Worm (Caenorhabditis elegans) whole organism, L3 larva: ENCODE data around the gene mdl-1.

Source experiments
- R02D3.7 ChIP-seq: fragments of 150-350 bp; optimal IDR thresholded peaks from 2 replicates; lab custom pipeline; 2014; ENCODE audit warnings: missing biosample characterization, missing genetic modification characterization
- ZK546.5 ChIP-seq: sonication (generic microtip); optimal IDR thresholded peaks from 2 replicates; lab custom pipeline; 2017; ENCODE audit warnings: missing biosample characterization, missing genetic modification characterization
- ama-1 ChIP-seq: fragments of 150-350 bp; optimal IDR thresholded peaks from 2 replicates; lab custom pipeline; 2018
- ceh-28 ChIP-seq: fragments of 150-350 bp; optimal IDR thresholded peaks from 2 replicates; lab custom pipeline; 2014; ENCODE audit warnings: missing biosample characterization, missing genetic modification reagents, missing genetic modification characterization
- ceh-82 ChIP-seq: fragments of 150-350 bp; optimal IDR thresholded peaks from 2 replicates; lab custom pipeline; 2014; ENCODE audit warnings: missing biosample characterization, missing genetic modification characterization
- ceh-9 ChIP-seq: sonication (generic microtip); optimal IDR thresholded peaks from 2 replicates; lab custom pipeline; 2018; ENCODE audit warnings: missing biosample characterization, missing genetic modification characterization
- daf-12 ChIP-seq: fragments of 150-350 bp; optimal IDR thresholded peaks from 2 replicates; lab custom pipeline; 2014; ENCODE audit warnings: missing biosample characterization, missing genetic modification reagents, missing genetic modification characterization
- egl-27 ChIP-seq: sonication (generic microtip); optimal IDR thresholded peaks from 4 replicates; lab custom pipeline; 2017; ENCODE audit warnings: missing biosample characterization, missing genetic modification reagents, missing genetic modification characterization
- egl-5 ChIP-seq: fragments of 150-350 bp; optimal IDR thresholded peaks from 2 replicates; lab custom pipeline; 2017; ENCODE audit warnings: missing biosample characterization, missing genetic modification reagents, missing genetic modification characterization, inconsistent platforms
- elt-2 ChIP-seq: sonication (generic microtip); optimal IDR thresholded peaks from 2 replicates; lab custom pipeline; 2016; ENCODE audit warnings: missing genetic modification reagents, mild to moderate bottlenecking, missing genetic modification characterization, missing compliant biosample characterization
- eor-1 ChIP-seq, 2 experiments: fragments of 150-350 bp; optimal IDR thresholded peaks; 2 replicates each; lab custom pipeline; 2014 to 2018; ENCODE audit warnings: missing biosample characterization in 2 of 2, missing genetic modification characterization in 2 of 2
- fkh-10 ChIP-seq: sonication (generic microtip); optimal IDR thresholded peaks from 2 replicates; lab custom pipeline; 2017; ENCODE audit warnings: missing biosample characterization, missing genetic modification reagents, missing genetic modification characterization
- fkh-2 ChIP-seq: fragments of 150-350 bp; optimal IDR thresholded peaks from 2 replicates; lab custom pipeline; 2014; ENCODE audit warnings: missing biosample characterization, missing genetic modification reagents, missing genetic modification characterization
- fos-1 ChIP-seq: fragments of 150-350 bp; optimal IDR thresholded peaks from 2 replicates; lab custom pipeline; 2014; ENCODE audit warnings: missing biosample characterization, missing genetic modification characterization
- hmg-11 ChIP-seq: sonication (generic microtip); optimal IDR thresholded peaks from 2 replicates; lab custom pipeline; 2016; ENCODE audit warnings: missing genetic modification characterization, missing compliant biosample characterization
- jun-1 ChIP-seq: fragments of 150-350 bp; optimal IDR thresholded peaks from 2 replicates; lab custom pipeline; 2014; ENCODE audit warnings: missing biosample characterization, missing genetic modification reagents, missing genetic modification characterization
- lin-15B ChIP-seq: fragments of 150-350 bp; optimal IDR thresholded peaks from 2 replicates; lab custom pipeline; 2014; ENCODE audit warnings: missing biosample characterization, missing genetic modification characterization
- lin-39 ChIP-seq: fragments of 150-350 bp; optimal IDR thresholded peaks from 2 replicates; lab custom pipeline; 2018; ENCODE audit warnings: missing biosample characterization, missing genetic modification reagents, missing genetic modification characterization
- lsy-12 ChIP-seq: sonication (generic microtip); optimal IDR thresholded peaks from 2 replicates; lab custom pipeline; 2016; ENCODE audit warnings: mild to moderate bottlenecking, missing genetic modification characterization, missing compliant biosample characterization
- mdl-1 ChIP-seq: fragments of 150-350 bp; optimal IDR thresholded peaks from 2 replicates; lab custom pipeline; 2014; ENCODE audit warnings: missing biosample characterization, missing genetic modification characterization
- mml-1 ChIP-seq: fragments of 150-350 bp; sonication (generic microtip); optimal IDR thresholded peaks from 3 replicates; lab custom pipeline; 2014; ENCODE audit warnings: missing biosample characterization, missing genetic modification characterization
- nfya-1 ChIP-seq: sonication (generic microtip); optimal IDR thresholded peaks from 2 replicates; lab custom pipeline; 2017; ENCODE audit warnings: missing genetic modification characterization, mild to moderate bottlenecking, missing compliant biosample characterization, antibody characterized with exemption, moderate library complexity; ENCODE audit not compliant: insufficient read depth
- nhr-11 ChIP-seq: fragments of 150-350 bp; optimal IDR thresholded peaks from 2 replicates; lab custom pipeline; 2014; ENCODE audit warnings: missing biosample characterization, missing genetic modification characterization
- nhr-12 ChIP-seq: fragments of 150-350 bp; optimal IDR thresholded peaks from 2 replicates; lab custom pipeline; 2014; ENCODE audit warnings: missing biosample characterization, missing genetic modification characterization
- nhr-23 ChIP-seq: fragments of 150-350 bp; optimal IDR thresholded peaks from 2 replicates; lab custom pipeline; 2014; ENCODE audit warnings: missing biosample characterization, missing genetic modification reagents, missing genetic modification characterization
- nhr-237 ChIP-seq: fragments of 150-350 bp; optimal IDR thresholded peaks from 2 replicates; lab custom pipeline; 2014; ENCODE audit warnings: missing biosample characterization, missing genetic modification characterization
- nhr-25 ChIP-seq: sonication (generic microtip); optimal IDR thresholded peaks from 2 replicates; lab custom pipeline; 2017; ENCODE audit warnings: missing biosample characterization, missing genetic modification characterization
- nhr-43 ChIP-seq: sonication (generic microtip); optimal IDR thresholded peaks from 2 replicates; lab custom pipeline; 2016; ENCODE audit warnings: mild to moderate bottlenecking, missing genetic modification characterization, missing compliant biosample characterization; ENCODE audit not compliant: poor library complexity, severe bottlenecking
- nhr-76 ChIP-seq: fragments of 150-350 bp; sonication (generic microtip); optimal IDR thresholded peaks from 5 replicates; lab custom pipeline; 2014; ENCODE audit warnings: missing biosample characterization, missing genetic modification characterization
- nhr-77 ChIP-seq: fragments of 150-350 bp; optimal IDR thresholded peaks from 2 replicates; lab custom pipeline; 2014; ENCODE audit warnings: missing biosample characterization, missing genetic modification characterization
- pha-4 ChIP-seq: fragments of 150-350 bp; optimal IDR thresholded peaks from 2 replicates; lab custom pipeline; 2014; ENCODE audit warnings: missing biosample characterization, missing genetic modification reagents, missing genetic modification characterization
- skn-1 ChIP-seq: fragments of 150-350 bp; optimal IDR thresholded peaks from 2 replicates; lab custom pipeline; 2014; ENCODE audit warnings: missing biosample characterization, missing genetic modification characterization
- snpc-4 ChIP-seq: fragments of 150-350 bp; optimal IDR thresholded peaks from 2 replicates; lab custom pipeline; 2014; ENCODE audit warnings: missing biosample characterization, missing genetic modification characterization
- unc-39 ChIP-seq: sonication (generic microtip); optimal IDR thresholded peaks from 4 replicates; lab custom pipeline; 2017; ENCODE audit warnings: missing biosample characterization, missing genetic modification characterization
- ztf-4 ChIP-seq: fragments of 150-350 bp; optimal IDR thresholded peaks from 2 replicates; lab custom pipeline; 2014; ENCODE audit warnings: missing biosample characterization, missing genetic modification characterization

Gene mdl-1

ce11 chrX:6692896-6693295, 49.3 kb upstream of the mdl-1 start:
- TF ChIP-seq nhr-77 (tag; lab: Kevin White, UChicago) (no peak), nfya-1 (no peak), mdl-1 (no peak), ZK546.5 (no peak), snpc-4 (tag; lab: Kevin White, UChicago) (no peak), nhr-76 (tag; lab: Kevin White, UChicago) (no peak), ztf-4 (tag; lab: Kevin White, UChicago) (no peak), egl-5 (tag; lab: Kevin White, UChicago) (no peak), fkh-2 (tag; lab: Kevin White, UChicago) (no peak), lsy-12 (no peak), ceh-82 (tag; lab: Kevin White, UChicago) (no peak)
- TF ChIP-seq, all 47 proteins: peak for 0

- TF ChIP-seq pha-4 (tag; lab: Kevin White, UChicago) (no peak), lsy-12 (no peak), mml-1 (tag; lab: Kevin White, UChicago) (no peak), ceh-9 (tag; lab: Kevin White, UChicago) (no peak), ceh-82 (tag; lab: Kevin White, UChicago) (no peak), fos-1 (no peak), egl-5 (tag; lab: Kevin White, UChicago) (no peak)
Observed at ce11 chrX:6693331-6693730, 48.8 kb upstream of the mdl-1 start, which contains the start of gene F38B6.3. TSS of gene F38B6.3 (plus strand) at chrX:6693631.

- no peak for TF ChIP-seq jun-1 (tag; lab: Kevin White, UChicago)
- TF ChIP-seq nhr-25 (tag; lab: Kevin White, UChicago), result no peak
- no peak for TF ChIP-seq ZK546.5
- TF ChIP-seq nhr-23 (tag; lab: Kevin White, UChicago), result no peak
- TF ChIP-seq fkh-10, result no peak
- TF ChIP-seq snpc-4 (tag; lab: Kevin White, UChicago), result no peak
- TF ChIP-seq R02D3.7, result no peak
- TF ChIP-seq ztf-4 (tag; lab: Kevin White, UChicago), result no peak
- no peak for TF ChIP-seq nhr-11 (tag; lab: Kevin White, UChicago)
- no peak for TF ChIP-seq unc-39 (tag; lab: Kevin White, UChicago)
- no peak for TF ChIP-seq nhr-77 (tag; lab: Kevin White, UChicago)
- TF ChIP-seq nhr-12 (tag; lab: Kevin White, UChicago), result no peak
- TF ChIP-seq lin-39 (tag; lab: Kevin White, UChicago), result no peak
- TF ChIP-seq lsy-12, result no peak
- TF ChIP-seq eor-1 (tag; optimal IDR thresholded peaks at IDR 0.05; lab: Kevin White, UChicago), result no peak
- TF ChIP-seq daf-12 (tag; lab: Kevin White, UChicago), result no peak
- no peak for TF ChIP-seq egl-27 (tag; lab: Kevin White, UChicago)
- no peak for TF ChIP-seq nhr-43
- no peak for TF ChIP-seq hmg-11 (tag; lab: Kevin White, UChicago)
- no peak for TF ChIP-seq elt-2 (tag; lab: Kevin White, UChicago)
- TF ChIP-seq, all 47 proteins: peak for 0
Observed at ce11 chrX:6698267-6698666, 43.9 kb upstream of the mdl-1 start, which contains the start of the genes F38B6.7 and F38B6.2. TSS of gene F38B6.7 (minus strand) at chrX:6698367. TSS of gene F38B6.2 (plus strand) at chrX:6698533.

ce11 chrX:6702249-6702648, 39.9 kb upstream of the mdl-1 start, which contains the start of gene acr-2:
TSS of gene acr-2 (plus strand) at chrX:6702549.
- TF ChIP-seq nfya-1, result peak; percentile 27
- no peak for TF ChIP-seq lin-15B (tag; lab: Kevin White, UChicago)

ce11 chrX:6705156-6705555, 37.0 kb upstream of the mdl-1 start:
- TF ChIP-seq fkh-10 (peak; percentile 88), ceh-28 (tag; lab: Kevin White, UChicago) (no peak)

ce11 chrX:6709238-6709637, 32.9 kb upstream of the mdl-1 start, which contains the start of gene acr-3:
TSS of gene acr-3 (plus strand) at chrX:6709538.
- TF ChIP-seq jun-1 (tag; lab: Kevin White, UChicago), result no peak
- TF ChIP-seq mdl-1, result no peak
- no peak for TF ChIP-seq mml-1 (tag; lab: Kevin White, UChicago)
- TF ChIP-seq ama-1 (lab: Kevin White, UChicago), result no peak
- no peak for TF ChIP-seq nhr-43
- no peak for TF ChIP-seq ceh-9 (tag; lab: Kevin White, UChicago)
- TF ChIP-seq nhr-237 (tag; lab: Kevin White, UChicago), result no peak
- TF ChIP-seq nhr-25 (tag; lab: Kevin White, UChicago), result no peak
- TF ChIP-seq skn-1 (tag; lab: Kevin White, UChicago), result no peak
- no peak for TF ChIP-seq R02D3.7
- TF ChIP-seq ceh-28 (tag; lab: Kevin White, UChicago), result no peak
- no peak for TF ChIP-seq fkh-10
- no peak for TF ChIP-seq lsy-12
